Fruit fly (Drosophila melanogaster) whole organism, embryonic: ENCODE measurements around the gene Cog3.

Experiments
- Asciz ChIP-seq: fragments of 200-800 bp; sonication (Bioruptor generic); optimal IDR thresholded peaks from 2 replicates; lab custom pipeline; 2017; ENCODE audit warnings: missing biosample characterization, mild to moderate bottlenecking, missing genetic modification characterization, missing genetic modification reagents
- Bgb ChIP-seq: fragments of 200-800 bp; sonication (Bioruptor generic); IDR thresholded peaks from 2 replicates; pipeline ENCODE4 v1.3.6; 2022; ENCODE audit warnings: missing biosample characterization, missing genetic modification characterization; ENCODE audit not compliant: partially characterized antibody
- CG12155 ChIP-seq: fragments of 200-800 bp; sonication (Bioruptor generic); optimal IDR thresholded peaks from 3 replicates; lab custom pipeline; 2016; ENCODE audit warnings: missing biosample characterization, missing genetic modification characterization
- CG12299 ChIP-seq: fragments of 200-800 bp; sonication (Bioruptor generic); optimal IDR thresholded peaks from 2 replicates; lab custom pipeline; 2018; ENCODE audit warnings: missing biosample characterization, mild to moderate bottlenecking, missing genetic modification characterization
- CG12744 ChIP-seq: fragments of 200-800 bp; sonication (Bioruptor generic); optimal IDR thresholded peaks from 2 replicates; lab custom pipeline; 2016; ENCODE audit warnings: missing biosample characterization, missing genetic modification characterization
- CG14667 ChIP-seq: fragments of 200-800 bp; sonication (Bioruptor generic); IDR thresholded peaks from 2 replicates; pipeline ENCODE4 v1.3.6; 2022; ENCODE audit warnings: missing biosample characterization, missing genetic modification characterization
- CG15011 ChIP-seq: fragments of 200-800 bp; sonication (Bioruptor generic); optimal IDR thresholded peaks from 3 replicates; lab custom pipeline; 2018; ENCODE audit warnings: missing biosample characterization, mild to moderate bottlenecking, missing genetic modification characterization
- CG1603 ChIP-seq: fragments of 200-800 bp; sonication (Bioruptor generic); optimal IDR thresholded peaks from 2 replicates; lab custom pipeline; 2019; ENCODE audit warnings: missing biosample characterization, mild to moderate bottlenecking, missing genetic modification characterization, moderate library complexity
- CG16779 ChIP-seq: fragments of 200-800 bp; sonication (Bioruptor generic); IDR thresholded peaks from 2 replicates; pipeline ENCODE4 v1.3.6; 2022; ENCODE audit warnings: missing biosample characterization, missing genetic modification characterization
- CG17186 ChIP-seq: fragments of 200-800 bp; sonication (Bioruptor generic); optimal IDR thresholded peaks from 3 replicates; lab custom pipeline; 2017; ENCODE audit warnings: missing biosample characterization, missing genetic modification reagents, missing genetic modification characterization
- CG17385 ChIP-seq: fragments of 200-800 bp; sonication (Bioruptor generic); optimal IDR thresholded peaks from 3 replicates; lab custom pipeline; 2018; ENCODE audit warnings: missing biosample characterization, mild to moderate bottlenecking, missing genetic modification characterization
- CG2889 ChIP-seq: fragments of 200-800 bp; sonication (Bioruptor generic); IDR thresholded peaks from 3 replicates; pipeline ENCODE4 v1.3.6; 2022; ENCODE audit warnings: missing biosample characterization, missing genetic modification characterization
- CG3065 ChIP-seq: fragments of 200-800 bp; sonication (Bioruptor generic); optimal IDR thresholded peaks from 2 replicates; lab custom pipeline; 2016; ENCODE audit warnings: missing biosample characterization, missing genetic modification characterization
- CG3407 ChIP-seq: fragments of 200-800 bp; sonication (Bioruptor generic); optimal IDR thresholded peaks from 2 replicates; lab custom pipeline; 2018; ENCODE audit warnings: missing biosample characterization, mild to moderate bottlenecking, missing genetic modification characterization
- CG4854 ChIP-seq: fragments of 200-800 bp; sonication (Bioruptor generic); optimal IDR thresholded peaks from 2 replicates; lab custom pipeline; 2016; ENCODE audit warnings: missing biosample characterization, missing genetic modification characterization, inconsistent platforms
- CG7745 ChIP-seq: fragments of 200-800 bp; sonication (Bioruptor generic); optimal IDR thresholded peaks from 2 replicates; lab custom pipeline; 2018; ENCODE audit warnings: missing biosample characterization, mild to moderate bottlenecking, missing genetic modification characterization, moderate library complexity
- CG7786 ChIP-seq: fragments of 200-800 bp; sonication (Bioruptor generic); optimal IDR thresholded peaks from 2 replicates; lab custom pipeline; 2016; ENCODE audit warnings: missing biosample characterization, missing genetic modification characterization
- Chrac-16 ChIP-seq: fragments of 200-800 bp; sonication (Bioruptor generic); optimal IDR thresholded peaks from 3 replicates; lab custom pipeline; 2016; ENCODE audit warnings: missing biosample characterization, missing genetic modification characterization
- Dip2 ChIP-seq: fragments of 200-800 bp; sonication (Bioruptor generic); IDR thresholded peaks from 2 replicates; pipeline ENCODE4 v1.3.6; 2022; ENCODE audit warnings: missing biosample characterization, missing genetic modification characterization
- HLH3B ChIP-seq: fragments of 200-800 bp; sonication (Bioruptor generic); IDR thresholded peaks from 2 replicates; pipeline ENCODE4 v1.3.6; 2022; ENCODE audit warnings: missing biosample characterization, missing genetic modification characterization
- Max ChIP-seq: fragments of 200-800 bp; sonication (Bioruptor generic); optimal IDR thresholded peaks from 2 replicates; lab custom pipeline; 2016; ENCODE audit warnings: missing biosample characterization, mild to moderate bottlenecking, missing genetic modification characterization
- Oaz ChIP-seq: fragments of 200-800 bp; sonication (Bioruptor generic); IDR thresholded peaks from 2 replicates; pipeline ENCODE4 v1.3.6; 2022; ENCODE audit warnings: missing biosample characterization, missing genetic modification characterization
- Sry-δ ChIP-seq: fragments of 200-800 bp; sonication (Bioruptor generic); optimal IDR thresholded peaks from 2 replicates; lab custom pipeline; 2016; ENCODE audit warnings: missing biosample characterization, missing genetic modification characterization
- TFAM ChIP-seq: fragments of 200-800 bp; sonication (Bioruptor generic); optimal IDR thresholded peaks from 2 replicates; lab custom pipeline; 2017; ENCODE audit warnings: missing biosample characterization, missing genetic modification characterization, inconsistent platforms
- bcd ChIP-seq: fragments of 200-800 bp; sonication (Bioruptor generic); optimal IDR thresholded peaks from 2 replicates; lab custom pipeline; 2017; ENCODE audit warnings: missing biosample characterization, mild to moderate bottlenecking, missing genetic modification characterization
- bsh ChIP-seq, 2 experiments: fragments of 200-800 bp; sonication (Bioruptor generic); optimal IDR thresholded peaks; 2 replicates each; lab custom pipeline; 2017 to 2018; ENCODE audit warnings: mild to moderate bottlenecking in 2 of 2, missing biosample characterization in 2 of 2, missing genetic modification characterization in 2 of 2, moderate library complexity in 1 of 2
- cad ChIP-seq: fragments of >200 bp; optimal IDR thresholded peaks from 2 replicates; lab custom pipeline; 2017; ENCODE audit warnings: missing biosample characterization, missing genetic modification characterization
- cato ChIP-seq: fragments of 200-800 bp; sonication (Bioruptor generic); optimal IDR thresholded peaks from 2 replicates; lab custom pipeline; 2016; ENCODE audit warnings: missing biosample characterization, missing genetic modification characterization, borderline replicate concordance
- chm ChIP-seq: fragments of 200-800 bp; sonication (Bioruptor generic); IDR thresholded peaks from 2 replicates; pipeline ENCODE4 v1.3.6; 2022; ENCODE audit warnings: missing biosample characterization, missing genetic modification characterization
- ci ChIP-seq: fragments of 200-800 bp; sonication (Bioruptor generic); IDR thresholded peaks from 3 replicates; pipeline ENCODE4 v1.3.6; 2022; ENCODE audit warnings: missing biosample characterization, missing genetic modification characterization
- danr ChIP-seq: fragments of 200-800 bp; sonication (Bioruptor generic); IDR thresholded peaks from 2 replicates; pipeline ENCODE4 v1.3.6; 2022; ENCODE audit warnings: missing biosample characterization, missing genetic modification characterization
- dati ChIP-seq: fragments of 200-800 bp; sonication (Bioruptor generic); IDR thresholded peaks from 2 replicates; pipeline ENCODE4 v1.3.6; 2022; ENCODE audit warnings: missing biosample characterization, missing genetic modification characterization
- dmrt11E ChIP-seq: fragments of 200-800 bp; sonication (Bioruptor generic); optimal IDR thresholded peaks from 3 replicates; lab custom pipeline; 2018; ENCODE audit warnings: missing biosample characterization, mild to moderate bottlenecking, missing genetic modification characterization, moderate library complexity
- en ChIP-seq: fragments of 200-800 bp; sonication (Bioruptor generic); optimal IDR thresholded peaks from 2 replicates; lab custom pipeline; 2016; ENCODE audit warnings: missing biosample characterization, missing genetic modification characterization
- ewg ChIP-seq: fragments of 200-800 bp; sonication (Bioruptor generic); optimal IDR thresholded peaks from 3 replicates; lab custom pipeline; 2017; ENCODE audit warnings: mild to moderate bottlenecking, missing biosample characterization, missing genetic modification reagents, missing genetic modification characterization
- exex ChIP-seq: fragments of 200-800 bp; sonication (Bioruptor generic); optimal IDR thresholded peaks from 4 replicates; lab custom pipeline; 2018; ENCODE audit warnings: missing biosample characterization, mild to moderate bottlenecking, missing genetic modification characterization, moderate library complexity
- grn ChIP-seq: fragments of 200-800 bp; sonication (Bioruptor generic); optimal IDR thresholded peaks from 3 replicates; lab custom pipeline; 2017; ENCODE audit warnings: missing biosample characterization, missing genetic modification characterization
- gsb ChIP-seq: fragments of 200-800 bp; sonication (Bioruptor generic); IDR thresholded peaks from 2 replicates; pipeline ENCODE4 v1.3.6; 2022; ENCODE audit warnings: missing biosample characterization, missing genetic modification characterization
- nmo ChIP-seq: fragments of 200-800 bp; sonication (Bioruptor generic); optimal IDR thresholded peaks from 2 replicates; lab custom pipeline; 2018; ENCODE audit warnings: missing biosample characterization, mild to moderate bottlenecking, missing genetic modification characterization, moderate library complexity
- onecut ChIP-seq: fragments of 200-800 bp; sonication (Bioruptor generic); IDR thresholded peaks from 2 replicates; pipeline ENCODE4 v1.3.6; 2022; ENCODE audit warnings: missing biosample characterization, missing genetic modification characterization
- org-1 ChIP-seq: fragments of 200-800 bp; sonication (Bioruptor generic); optimal IDR thresholded peaks from 2 replicates; lab custom pipeline; 2017; ENCODE audit warnings: missing biosample characterization, missing genetic modification characterization
- p53 ChIP-seq: fragments of 200-800 bp; sonication (Bioruptor generic); optimal IDR thresholded peaks from 2 replicates; lab custom pipeline; 2016; ENCODE audit warnings: missing biosample characterization, missing genetic modification characterization
- psq ChIP-seq: fragments of 200-800 bp; sonication (Bioruptor generic); optimal IDR thresholded peaks from 2 replicates; lab custom pipeline; 2017; ENCODE audit warnings: missing biosample characterization, missing genetic modification characterization
- ranshi ChIP-seq: fragments of 200-800 bp; sonication (Bioruptor generic); IDR thresholded peaks from 2 replicates; pipeline ENCODE4 v1.3.6; 2022; ENCODE audit warnings: missing biosample characterization, missing genetic modification characterization
- schlank ChIP-seq: fragments of 200-800 bp; sonication (Bioruptor generic); optimal IDR thresholded peaks from 2 replicates; lab custom pipeline; 2018; ENCODE audit warnings: missing biosample characterization, mild to moderate bottlenecking, missing genetic modification characterization
- sens-2 ChIP-seq: fragments of 200-800 bp; sonication (Bioruptor generic); IDR thresholded peaks from 2 replicates; pipeline ENCODE4 v1.3.6; 2022; ENCODE audit warnings: missing biosample characterization, missing genetic modification characterization
- sima ChIP-seq: fragments of 200-800 bp; sonication (Bioruptor generic); optimal IDR thresholded peaks from 2 replicates; lab custom pipeline; 2016; ENCODE audit warnings: missing biosample characterization, missing genetic modification characterization
- slp2 ChIP-seq: fragments of 200-800 bp; sonication (Bioruptor generic); optimal IDR thresholded peaks from 2 replicates; lab custom pipeline; 2016; ENCODE audit warnings: missing biosample characterization, missing genetic modification characterization
- stwl ChIP-seq: fragments of 200-800 bp; sonication (Bioruptor generic); optimal IDR thresholded peaks from 3 replicates; lab custom pipeline; 2018; ENCODE audit warnings: missing biosample characterization, mild to moderate bottlenecking, missing genetic modification characterization, moderate library complexity
- tll ChIP-seq, 2 experiments: fragments of 200-800 bp in 1 of 2; fragments of >200 bp in 1 of 2; sonication (Bioruptor generic) in 1 of 2; optimal IDR thresholded peaks; 2 replicates each; lab custom pipeline; 2017 to 2019; ENCODE audit warnings: missing biosample characterization in 2 of 2, missing genetic modification characterization in 2 of 2, mild to moderate bottlenecking in 1 of 2, moderate library complexity in 1 of 2
- vvl ChIP-seq: fragments of 200-800 bp; sonication (Bioruptor generic); IDR thresholded peaks from 2 replicates; pipeline ENCODE4 v1.3.6; 2022; ENCODE audit warnings: missing biosample characterization, missing genetic modification characterization

Gene Cog3

dm6 chr2L:3472242-3472641 lies 15.4 kb upstream of the Cog3 start, which contains the start of gene Pgant4 (continued):
- TF ChIP-seq CG12299 (tag; lab: Kevin White, UChicago) = no peak
- no peak for TF ChIP-seq CG7745 (tag; lab: Kevin White, UChicago)
- TF ChIP-seq chm (GFP tag; lab: Robert Waterston, UW) = no peak
- TF ChIP-seq CG17385 (GFP tag; lab: Kevin White, UChicago) = no peak
- TF ChIP-seq stwl (tag; lab: Kevin White, UChicago) = peak; percentile 41
- TF ChIP-seq CG14667 (GFP tag; lab: Robert Waterston, UW) = peak; percentile 63
- peak; percentile 31 for TF ChIP-seq bcd
- TF ChIP-seq Chrac-16 (GFP tag; lab: Kevin White, UChicago) = peak; percentile 66
- no peak for TF ChIP-seq sima (GFP tag; lab: Kevin White, UChicago)
- TF ChIP-seq p53 (GFP tag; lab: Kevin White, UChicago) = no peak
- TF ChIP-seq nmo (GFP tag; lab: Kevin White, UChicago) = peak; percentile 46
- peak; percentile 3 for TF ChIP-seq cato
- TF ChIP-seq dmrt11E (tag; lab: Kevin White, UChicago) = peak; percentile 22
- TF ChIP-seq psq (GFP tag; lab: Kevin White, UChicago) = no peak
- TF ChIP-seq CG17186 (GFP tag; lab: Kevin White, UChicago) = peak; percentile 21
- no peak for TF ChIP-seq Oaz
- TF ChIP-seq CG3407 (GFP tag; lab: Kevin White, UChicago) = no peak
- peak; percentile 45 for TF ChIP-seq CG12744 (GFP tag; lab: Kevin White, UChicago)
- TF ChIP-seq CG15011 (GFP tag; lab: Kevin White, UChicago) = no peak
- TF ChIP-seq cad (GFP tag; lab: Kevin White, UChicago) = no peak
- no peak for TF ChIP-seq tll (GFP tag; optimal IDR thresholded peaks at IDR 0.05; lab: Kevin White, UChicago)
- TF ChIP-seq Sry-δ (GFP tag; lab: Kevin White, UChicago) = no peak
- no peak for TF ChIP-seq danr (GFP tag; lab: Robert Waterston, UW)
- TF ChIP-seq gsb (GFP tag; lab: Robert Waterston, UW) = peak; percentile 33; the same call in 1 of the 2 replicates
- peak; percentile 76 for TF ChIP-seq vvl (GFP tag; lab: Robert Waterston, UW)
- peak; percentile 53 for TF ChIP-seq CG1603 (tag; lab: Kevin White, UChicago)
- no peak for TF ChIP-seq Asciz
- TF ChIP-seq Dip2 (GFP tag; lab: Robert Waterston, UW) = peak; percentile 98
- TF ChIP-seq CG16779 (GFP tag; lab: Robert Waterston, UW) = no peak
- TF ChIP-seq CG12155 (GFP tag; lab: Kevin White, UChicago) = peak; percentile 41
- no peak for TF ChIP-seq org-1 (GFP tag; lab: Kevin White, UChicago)
- no peak for TF ChIP-seq CG3065 (GFP tag; lab: Kevin White, UChicago)
- no peak for TF ChIP-seq grn (GFP tag; lab: Kevin White, UChicago)
- TF ChIP-seq schlank (tag; lab: Kevin White, UChicago) = peak; percentile 16
- TF ChIP-seq ci = peak; percentile 82; the same call in 2 of the 3 replicates
- no peak for TF ChIP-seq ewg (GFP tag; lab: Kevin White, UChicago)
- TF ChIP-seq CG2889 = peak; percentile 40; the same call in 1 of the 3 replicates
- no peak for TF ChIP-seq en (GFP tag; lab: Kevin White, UChicago)
- TF ChIP-seq Max = no peak
- peak; percentile 42; the same call in 1 of the 2 replicates for TF ChIP-seq ranshi
- TF ChIP-seq slp2 (GFP tag; lab: Kevin White, UChicago) = peak; percentile 46
- peak; percentile 41; the same call in 1 of the 2 replicates for TF ChIP-seq sens-2
- no peak for TF ChIP-seq exex
- TF ChIP-seq onecut = peak; percentile 82
- TF ChIP-seq HLH3B = peak; percentile 56; the same call in 1 of the 2 replicates
- no peak for TF ChIP-seq TFAM
- TF ChIP-seq CG4854 (GFP tag; lab: Kevin White, UChicago) = peak; percentile 26
- peak in 1 of 2 experiments; percentile 40 for TF ChIP-seq bsh (GFP tag; optimal IDR thresholded peaks at IDR 0.05; lab: Kevin White, UChicago)
- no peak for TF ChIP-seq dati
- TF ChIP-seq CG7786 (GFP tag; lab: Kevin White, UChicago) = no peak
- TF ChIP-seq Bgb (GFP tag; lab: Robert Waterston, UW) = peak; percentile 47
